Fruit fly (Drosophila melanogaster) whole organism, embryonic: ENCODE measurements around the gene CG34292.

Experiments
- Atf-2 ChIP-seq: fragments of 200-800 bp; sonication (Bioruptor generic); optimal IDR thresholded peaks from 2 replicates; lab custom pipeline; 2016; ENCODE audit warnings: missing biosample characterization, missing genetic modification characterization
- Bgb ChIP-seq: fragments of 200-800 bp; sonication (Bioruptor generic); IDR thresholded peaks from 2 replicates; pipeline ENCODE4 v1.3.6; 2022; ENCODE audit warnings: missing biosample characterization, missing genetic modification characterization; ENCODE audit not compliant: partially characterized antibody
- Blimp-1 ChIP-seq: fragments of 200-800 bp; sonication (Bioruptor generic); optimal IDR thresholded peaks from 3 replicates; lab custom pipeline; 2018; ENCODE audit warnings: missing biosample characterization, missing genetic modification characterization, mild to moderate bottlenecking, moderate library complexity, missing genetic modification reagents
- CG10321 ChIP-seq: fragments of 200-800 bp; sonication (Bioruptor generic); IDR thresholded peaks from 2 replicates; pipeline ENCODE4 v1.3.6; 2022; ENCODE audit warnings: missing biosample characterization, missing genetic modification characterization
- CG15514 ChIP-seq: fragments of 200-800 bp; sonication (Bioruptor generic); optimal IDR thresholded peaks from 3 replicates; lab custom pipeline; 2017; ENCODE audit warnings: missing biosample characterization, missing genetic modification characterization, mild to moderate bottlenecking, moderate library complexity, missing genetic modification reagents
- CG2199 ChIP-seq: fragments of 200-800 bp; sonication (Bioruptor generic); IDR thresholded peaks from 3 replicates; pipeline ENCODE4 v1.3.6; 2022; ENCODE audit warnings: missing biosample characterization, missing genetic modification characterization
- CG2889 ChIP-seq: fragments of 200-800 bp; sonication (Bioruptor generic); IDR thresholded peaks from 3 replicates; pipeline ENCODE4 v1.3.6; 2022; ENCODE audit warnings: missing biosample characterization, missing genetic modification characterization
- CG3163 ChIP-seq: fragments of 200-800 bp; sonication (Bioruptor generic); optimal IDR thresholded peaks from 3 replicates; lab custom pipeline; 2016; ENCODE audit warnings: missing biosample characterization, missing genetic modification characterization
- CG4404 ChIP-seq: fragments of 200-800 bp; sonication (Bioruptor generic); IDR thresholded peaks from 2 replicates; pipeline ENCODE4 v1.3.6; 2022; ENCODE audit warnings: missing biosample characterization, missing genetic modification characterization
- CG4854 ChIP-seq: fragments of 200-800 bp; sonication (Bioruptor generic); optimal IDR thresholded peaks from 2 replicates; lab custom pipeline; 2016; ENCODE audit warnings: missing biosample characterization, missing genetic modification characterization, inconsistent platforms
- CG6791 ChIP-seq: fragments of 200-800 bp; sonication (Bioruptor generic); IDR thresholded peaks from 3 replicates; pipeline ENCODE4 v1.3.6; 2022; ENCODE audit warnings: missing biosample characterization, missing genetic modification characterization; ENCODE audit not compliant: partially characterized antibody
- CTCF ChIP-seq: fragments of 200-800 bp; sonication (Bioruptor generic); optimal IDR thresholded peaks from 2 replicates; lab custom pipeline; 2017; ENCODE audit warnings: missing biosample characterization, mild to moderate bottlenecking, missing genetic modification characterization, moderate library complexity
- Dp ChIP-seq: fragments of 200-800 bp; sonication (Bioruptor generic); optimal IDR thresholded peaks from 2 replicates; lab custom pipeline; 2018; ENCODE audit warnings: missing biosample characterization, mild to moderate bottlenecking, missing genetic modification characterization, moderate library complexity
- HLHmδ ChIP-seq: fragments of 200-800 bp; sonication (Bioruptor generic); optimal IDR thresholded peaks from 2 replicates; lab custom pipeline; 2018; ENCODE audit warnings: missing biosample characterization, mild to moderate bottlenecking, missing genetic modification characterization, moderate library complexity
- Hmr ChIP-seq: fragments of 200-800 bp; sonication (Bioruptor generic); optimal IDR thresholded peaks from 3 replicates; lab custom pipeline; 2017; ENCODE audit warnings: mild to moderate bottlenecking, missing biosample characterization, missing genetic modification reagents, missing genetic modification characterization
- Hr78 ChIP-seq, 2 experiments: fragments of 200-800 bp in 1 of 2; fragments of >200 bp in 1 of 2; sonication (Bioruptor generic) in 1 of 2; optimal IDR thresholded peaks; 2 replicates each; lab custom pipeline; 2017 to 2019; ENCODE audit warnings: missing biosample characterization in 2 of 2, missing genetic modification characterization in 2 of 2, mild to moderate bottlenecking in 1 of 2, moderate library complexity in 1 of 2
- Lim3 ChIP-seq: fragments of 200-800 bp; sonication (Bioruptor generic); IDR thresholded peaks from 2 replicates; pipeline ENCODE4 v1.3.6; 2022; ENCODE audit warnings: missing biosample characterization, missing genetic modification characterization
- NK7.1 ChIP-seq: fragments of 200-800 bp; sonication (Bioruptor generic); optimal IDR thresholded peaks from 3 replicates; lab custom pipeline; 2016; ENCODE audit warnings: missing biosample characterization, missing genetic modification characterization
- PHDP ChIP-seq: fragments of 200-800 bp; sonication (Bioruptor generic); optimal IDR thresholded peaks from 3 replicates; lab custom pipeline; 2018; ENCODE audit warnings: missing biosample characterization, mild to moderate bottlenecking, missing genetic modification characterization, moderate library complexity
- Pdp1 ChIP-seq, 2 experiments: fragments of 200-800 bp; sonication (Bioruptor generic); optimal IDR thresholded peaks; 3 replicates each; lab custom pipeline; 2016; ENCODE audit warnings: missing biosample characterization in 2 of 2, missing genetic modification characterization in 2 of 2, mild to moderate bottlenecking in 1 of 2, moderate library complexity in 1 of 2
- Trl ChIP-seq, 3 experiments: fragments of >200 bp in 2 of 3; fragments of 200-800 bp in 1 of 3; sonication (Bioruptor generic) in 1 of 3; optimal IDR thresholded peaks; 2 replicates in 1 of 3; 3 replicates in 2 of 3; lab custom pipeline; 2016 to 2017; ENCODE audit warnings: missing biosample characterization in 1 of 3, missing genetic modification characterization in 1 of 3
- bcd ChIP-seq: fragments of 200-800 bp; sonication (Bioruptor generic); optimal IDR thresholded peaks from 2 replicates; lab custom pipeline; 2017; ENCODE audit warnings: missing biosample characterization, mild to moderate bottlenecking, missing genetic modification characterization
- chinmo ChIP-seq: fragments of 200-800 bp; sonication (Bioruptor generic); IDR thresholded peaks from 4 replicates; pipeline ENCODE4 v1.3.6; 2022; ENCODE audit warnings: missing biosample characterization, missing genetic modification characterization; ENCODE audit not compliant: partially characterized antibody
- chn ChIP-seq: fragments of 200-800 bp; sonication (Bioruptor generic); optimal IDR thresholded peaks from 2 replicates; lab custom pipeline; 2016; ENCODE audit warnings: missing biosample characterization, missing genetic modification characterization
- corto ChIP-seq: fragments of 200-800 bp; sonication (Bioruptor generic); optimal IDR thresholded peaks from 2 replicates; lab custom pipeline; 2016; ENCODE audit warnings: missing biosample characterization, mild to moderate bottlenecking, missing genetic modification characterization, moderate library complexity
- fd96Cb ChIP-seq: fragments of 200-800 bp; sonication (Bioruptor generic); optimal IDR thresholded peaks from 2 replicates; lab custom pipeline; 2018; ENCODE audit warnings: missing biosample characterization, mild to moderate bottlenecking, missing genetic modification characterization, moderate library complexity
- her ChIP-seq: fragments of 200-800 bp; sonication (Bioruptor generic); optimal IDR thresholded peaks from 2 replicates; lab custom pipeline; 2016; ENCODE audit warnings: missing biosample characterization, missing genetic modification characterization
- kah ChIP-seq: fragments of 200-800 bp; sonication (Bioruptor generic); optimal IDR thresholded peaks from 2 replicates; lab custom pipeline; 2018; ENCODE audit warnings: missing biosample characterization, mild to moderate bottlenecking, missing genetic modification characterization
- ken ChIP-seq: fragments of 200-800 bp; sonication (Bioruptor generic); IDR thresholded peaks from 3 replicates; pipeline ENCODE4 v1.3.6; 2022; ENCODE audit warnings: missing biosample characterization, missing genetic modification characterization
- kni ChIP-seq: fragments of 200-800 bp; sonication (Bioruptor generic); optimal IDR thresholded peaks from 3 replicates; lab custom pipeline; 2017; ENCODE audit warnings: mild to moderate bottlenecking, missing biosample characterization, missing genetic modification reagents, missing genetic modification characterization
- pros ChIP-seq: fragments of 200-800 bp; sonication (Bioruptor generic); optimal IDR thresholded peaks from 3 replicates; lab custom pipeline; 2019; ENCODE audit warnings: missing biosample characterization, mild to moderate bottlenecking, missing genetic modification characterization, moderate library complexity
- sens ChIP-seq: fragments of 200-800 bp; sonication (Bioruptor generic); peaks from one replicate; lab custom pipeline; 2016; ENCODE audit warnings: missing biosample characterization, missing genetic modification characterization
- tna ChIP-seq: fragments of 200-800 bp; sonication (Bioruptor generic); IDR thresholded peaks from 2 replicates; pipeline ENCODE4 v1.3.6; 2022; ENCODE audit warnings: missing biosample characterization, missing genetic modification characterization; ENCODE audit not compliant: partially characterized antibody
- vvl ChIP-seq: fragments of 200-800 bp; sonication (Bioruptor generic); IDR thresholded peaks from 2 replicates; pipeline ENCODE4 v1.3.6; 2022; ENCODE audit warnings: missing biosample characterization, missing genetic modification characterization
- z ChIP-seq: fragments of 200-800 bp; sonication (Bioruptor generic); IDR thresholded peaks from 3 replicates; pipeline ENCODE4 v1.3.6; 2022; ENCODE audit warnings: missing biosample characterization, missing genetic modification characterization

Gene CG34292

DNA sequence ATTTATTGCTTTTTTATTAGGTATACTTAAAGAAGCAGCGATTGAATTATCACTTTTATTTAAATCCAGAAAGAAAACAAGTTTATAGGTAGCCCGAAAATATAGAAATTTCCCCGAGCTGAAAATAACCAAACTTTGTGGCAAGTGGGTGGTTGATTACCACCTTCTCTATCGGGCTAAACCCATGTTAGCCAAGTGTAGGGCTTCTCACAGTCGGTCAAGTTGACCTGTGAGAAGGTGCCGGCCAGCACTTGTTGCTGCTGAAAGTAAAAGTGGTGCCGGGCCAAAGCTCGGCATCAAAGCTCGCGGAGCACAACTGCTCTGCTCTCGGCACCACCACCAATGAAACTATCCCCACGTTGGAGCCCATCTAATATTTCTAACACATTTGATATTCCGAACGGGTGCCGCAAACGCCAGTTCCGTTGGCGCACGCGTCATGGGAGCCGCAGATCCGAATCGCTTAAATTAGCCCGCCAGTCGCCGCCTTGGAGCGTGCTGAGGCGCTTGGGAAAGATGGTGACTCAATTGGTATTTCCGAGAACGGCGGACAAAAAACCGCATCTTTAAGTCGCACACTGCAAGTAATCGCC, 9.0 kb downstream of the CG34292 start (continued):
- TF ChIP-seq corto (GFP tag; lab: Kevin White, UChicago) (no peak), ken (GFP tag; lab: Robert Waterston, UW) (no peak), CG4404 (no peak), Lim3 (no peak), chn (GFP tag; lab: Kevin White, UChicago) (no peak)

DNA sequence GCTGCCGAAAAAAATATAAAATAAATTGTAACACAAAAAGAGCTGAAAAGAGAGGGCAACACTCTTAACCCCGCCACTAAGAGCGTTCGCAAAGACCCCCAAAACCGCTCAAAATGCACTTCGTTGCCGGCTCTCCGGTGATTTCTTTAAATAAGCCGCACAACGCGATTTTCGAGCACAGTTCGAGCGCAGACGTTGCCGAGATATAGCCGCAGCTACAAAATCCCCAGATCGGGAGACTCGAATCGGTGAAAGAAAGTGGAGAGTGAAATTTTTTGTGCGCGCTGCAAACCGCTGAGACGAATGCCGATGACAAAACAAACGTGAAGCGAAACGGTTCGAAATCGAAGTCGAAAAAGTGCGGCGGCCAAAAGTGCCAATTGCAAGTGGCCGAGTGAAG, 13.7 kb downstream of the CG34292 start, which contains the start of gene CG14257:
Gene CG14257 (plus strand): TSS at position 177 of the 400 bp plus-strand sequence.
- no peak for TF ChIP-seq Hmr (GFP tag; lab: Kevin White, UChicago)
- TF ChIP-seq Trl (optimal IDR thresholded peaks at IDR 0.05; lab: Kevin White, UChicago) = peak in 1 of 2 experiments; percentile 49
- no peak for TF ChIP-seq Trl (GFP tag; optimal IDR thresholded peaks at IDR 0.05; lab: Kevin White, UChicago)
- no peak for TF ChIP-seq her
- TF ChIP-seq CG2889 = no peak
- TF ChIP-seq z (GFP tag; lab: Robert Waterston, UW) = peak; percentile 73; the same call in 2 of the 3 replicates
- TF ChIP-seq CG3163 (GFP tag; lab: Kevin White, UChicago) = peak; percentile 86
- TF ChIP-seq Blimp-1 (GFP tag; lab: Kevin White, UChicago) = peak; percentile 57
- peak; percentile 44 for TF ChIP-seq sens
- no peak for TF ChIP-seq kah (GFP tag; lab: Kevin White, UChicago)
- TF ChIP-seq NK7.1 (GFP tag; lab: Kevin White, UChicago) = no peak
- TF ChIP-seq HLHmδ (GFP tag; lab: Kevin White, UChicago) = no peak

DNA sequence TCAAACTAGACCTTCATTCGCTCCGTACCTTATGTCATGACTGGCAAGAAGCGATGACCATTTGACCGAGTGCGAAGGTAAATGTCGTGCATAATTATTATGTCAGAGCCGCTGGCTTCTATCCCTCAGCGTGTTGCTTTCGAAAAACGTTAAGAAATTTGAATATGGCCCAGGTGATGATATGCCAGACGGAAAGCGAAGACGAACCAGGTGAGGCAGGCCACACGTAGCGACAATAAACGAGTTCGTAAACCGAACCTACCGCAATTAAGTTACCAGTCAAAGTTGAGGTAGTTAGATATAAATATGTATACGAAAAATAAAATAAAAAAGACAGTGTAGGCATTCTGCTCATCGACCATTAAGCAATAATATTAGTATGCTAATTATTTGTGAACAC, 14.6 kb downstream of the CG34292 start:
- TF ChIP-seq Pdp1 (GFP tag; optimal IDR thresholded peaks at IDR 0.05; lab: Kevin White, UChicago) (peak in 1 of 2 experiments; percentile 80), Dp (GFP tag; lab: Kevin White, UChicago) (no peak), PHDP (tag; lab: Kevin White, UChicago) (no peak), Blimp-1 (GFP tag; lab: Kevin White, UChicago) (peak; percentile 94), kni (GFP tag; lab: Kevin White, UChicago) (peak; percentile 9), Atf-2 (GFP tag; lab: Kevin White, UChicago) (no peak), bcd (GFP tag; lab: Kevin White, UChicago) (no peak), pros (GFP tag; lab: Kevin White, UChicago) (peak; percentile 28), Hr78 (GFP tag; optimal IDR thresholded peaks at IDR 0.05; lab: Kevin White, UChicago) (peak in 1 of 2 experiments; percentile 70), vvl (peak; percentile 79)
- TF ChIP-seq, all 482 proteins: peak for 6

- TF ChIP-seq CG15514 = no peak
- peak; percentile 62 for TF ChIP-seq Bgb (GFP tag; lab: Robert Waterston, UW)
- TF ChIP-seq CTCF (GFP tag; lab: Kevin White, UChicago) = peak; percentile 80
- TF ChIP-seq sens = peak; percentile 50
- TF ChIP-seq CG4854 (GFP tag; lab: Kevin White, UChicago) = no peak
- TF ChIP-seq tna = no peak
- TF ChIP-seq chinmo (GFP tag; lab: Robert Waterston, UW) = 0 out of 4 replicates have a peak, but pooled peaks have one; percentile 34
- no peak for TF ChIP-seq fd96Cb (tag; lab: Kevin White, UChicago)
- TF ChIP-seq CG6791 (GFP tag; lab: Robert Waterston, UW) = peak; percentile 58; the same call in 2 of the 3 replicates
- no peak for TF ChIP-seq CG10321 (GFP tag; lab: Robert Waterston, UW)
- TF ChIP-seq CG2199 (GFP tag; lab: Robert Waterston, UW) = 0 out of 3 replicates have a peak, but pooled peaks have one; percentile 35
- TF ChIP-seq, all 482 proteins: peak for 6
Observed at dm6 chr3R:27082752-27083151, 20.7 kb downstream of the CG34292 start.
